Fruit fly (Drosophila melanogaster) whole organism, embryonic: Measurements from ENCODE around the gene Ir87a.

ENCODE experiments used
- Abd-B ChIP-seq: fragments of 200-800 bp; sonication (Bioruptor generic); optimal IDR thresholded peaks from 2 replicates; lab custom pipeline; 2018; ENCODE audit warnings: missing biosample characterization, mild to moderate bottlenecking, missing genetic modification characterization, moderate library complexity
- Antp ChIP-seq: fragments of 200-800 bp; sonication (Bioruptor generic); optimal IDR thresholded peaks from 3 replicates; lab custom pipeline; 2016; ENCODE audit warnings: missing biosample characterization, missing genetic modification characterization
- Atf6 ChIP-seq: fragments of 200-800 bp; sonication (Bioruptor generic); IDR thresholded peaks from 2 replicates; pipeline ENCODE4 v1.3.6; 2022; ENCODE audit warnings: missing biosample characterization, missing genetic modification characterization
- CG11560 ChIP-seq: fragments of 200-800 bp; sonication (Bioruptor generic); IDR thresholded peaks from 3 replicates; pipeline ENCODE4 v1.3.6; 2022; ENCODE audit warnings: missing biosample characterization, missing genetic modification characterization
- CG12391 ChIP-seq: fragments of 200-800 bp; sonication (Bioruptor generic); optimal IDR thresholded peaks from 3 replicates; lab custom pipeline; 2018; ENCODE audit warnings: missing biosample characterization, mild to moderate bottlenecking, missing genetic modification characterization, moderate library complexity
- CG1603 ChIP-seq: fragments of 200-800 bp; sonication (Bioruptor generic); optimal IDR thresholded peaks from 2 replicates; lab custom pipeline; 2019; ENCODE audit warnings: missing biosample characterization, mild to moderate bottlenecking, missing genetic modification characterization, moderate library complexity
- CG1647 ChIP-seq: fragments of 200-800 bp; sonication (Bioruptor generic); optimal IDR thresholded peaks from 3 replicates; lab custom pipeline; 2016; ENCODE audit warnings: missing biosample characterization, missing genetic modification characterization
- CG17361 ChIP-seq: fragments of 200-800 bp; sonication (Bioruptor generic); IDR thresholded peaks from 3 replicates; pipeline ENCODE4 v1.3.6; 2022; ENCODE audit warnings: missing biosample characterization, missing genetic modification characterization
- CG2875 ChIP-seq: fragments of 200-800 bp; sonication (Bioruptor generic); optimal IDR thresholded peaks from 2 replicates; lab custom pipeline; 2017; ENCODE audit warnings: missing biosample characterization, mild to moderate bottlenecking, missing genetic modification characterization, missing genetic modification reagents
- CG32772 ChIP-seq: fragments of 200-800 bp; sonication (Bioruptor generic); IDR thresholded peaks from 2 replicates; pipeline ENCODE4 v1.3.6; 2022; ENCODE audit warnings: missing biosample characterization, missing genetic modification characterization
- CG34422 ChIP-seq: fragments of 200-800 bp; sonication (Bioruptor generic); IDR thresholded peaks from 3 replicates; pipeline ENCODE4 v1.3.6; 2022; ENCODE audit warnings: missing biosample characterization, missing genetic modification characterization
- CG3847 ChIP-seq: fragments of 200-800 bp; sonication (Bioruptor generic); IDR thresholded peaks from 2 replicates; pipeline ENCODE4 v1.3.6; 2022; ENCODE audit warnings: missing biosample characterization, missing genetic modification characterization
- CG4404 ChIP-seq: fragments of 200-800 bp; sonication (Bioruptor generic); IDR thresholded peaks from 2 replicates; pipeline ENCODE4 v1.3.6; 2022; ENCODE audit warnings: missing biosample characterization, missing genetic modification characterization
- CG4424 ChIP-seq: fragments of 200-800 bp; sonication (Bioruptor generic); optimal IDR thresholded peaks from 3 replicates; lab custom pipeline; 2016; ENCODE audit warnings: missing biosample characterization, missing genetic modification characterization
- CG4707 ChIP-seq: fragments of 200-800 bp; sonication (Bioruptor generic); optimal IDR thresholded peaks from 2 replicates; lab custom pipeline; 2018; ENCODE audit warnings: missing biosample characterization, mild to moderate bottlenecking, missing genetic modification characterization, moderate library complexity
- CG6689 ChIP-seq: fragments of 200-800 bp; sonication (Bioruptor generic); IDR thresholded peaks from 2 replicates; pipeline ENCODE4 v1.3.6; 2022; ENCODE audit warnings: missing biosample characterization, missing genetic modification characterization
- CG8290 ChIP-seq, 3 experiments: fragments of 200-800 bp; sonication (Bioruptor generic); optimal IDR thresholded peaks; 2 replicates each; lab custom pipeline; 2016 to 2019; ENCODE audit warnings: missing biosample characterization in 3 of 3, missing genetic modification characterization in 3 of 3, mild to moderate bottlenecking in 2 of 3, moderate library complexity in 1 of 3
- CG8944 ChIP-seq: fragments of 200-800 bp; sonication (Bioruptor generic); optimal IDR thresholded peaks from 3 replicates; lab custom pipeline; 2016; ENCODE audit warnings: missing biosample characterization, missing genetic modification characterization
- Chrac-16 ChIP-seq: fragments of 200-800 bp; sonication (Bioruptor generic); optimal IDR thresholded peaks from 3 replicates; lab custom pipeline; 2016; ENCODE audit warnings: missing biosample characterization, missing genetic modification characterization
- Dip3 ChIP-seq: fragments of 200-800 bp; sonication (Bioruptor generic); optimal IDR thresholded peaks from 3 replicates; lab custom pipeline; 2016; ENCODE audit warnings: missing biosample characterization, missing genetic modification characterization
- HHEX ChIP-seq: fragments of 200-800 bp; sonication (Bioruptor generic); optimal IDR thresholded peaks from 3 replicates; lab custom pipeline; 2017; ENCODE audit warnings: missing biosample characterization, mild to moderate bottlenecking, missing genetic modification characterization, missing genetic modification reagents
- HmgD ChIP-seq: fragments of 200-800 bp; sonication (Bioruptor generic); optimal IDR thresholded peaks from 3 replicates; lab custom pipeline; 2016; ENCODE audit warnings: missing biosample characterization, missing genetic modification characterization
- Hsf ChIP-seq: fragments of 200-800 bp; sonication (Bioruptor generic); optimal IDR thresholded peaks from 3 replicates; lab custom pipeline; 2016; ENCODE audit warnings: missing biosample characterization, missing genetic modification characterization
- MESR4 ChIP-seq: fragments of 200-800 bp; sonication (Bioruptor generic); optimal IDR thresholded peaks from 2 replicates; lab custom pipeline; 2018; ENCODE audit warnings: missing biosample characterization, mild to moderate bottlenecking, missing genetic modification characterization, moderate library complexity
- MTF-1 ChIP-seq: fragments of 200-800 bp; sonication (Bioruptor generic); optimal IDR thresholded peaks from 2 replicates; lab custom pipeline; 2018; ENCODE audit warnings: missing biosample characterization, mild to moderate bottlenecking, missing genetic modification characterization, borderline replicate concordance
- Myb ChIP-seq: fragments of 200-800 bp; sonication (Bioruptor generic); optimal IDR thresholded peaks from 2 replicates; lab custom pipeline; 2016; ENCODE audit warnings: missing biosample characterization, missing genetic modification characterization
- Pdp1 ChIP-seq, 2 experiments: fragments of 200-800 bp; sonication (Bioruptor generic); optimal IDR thresholded peaks; 3 replicates each; lab custom pipeline; 2016; ENCODE audit warnings: missing biosample characterization in 2 of 2, missing genetic modification characterization in 2 of 2, mild to moderate bottlenecking in 1 of 2, moderate library complexity in 1 of 2
- Sox102F ChIP-seq: fragments of 200-800 bp; sonication (Bioruptor generic); optimal IDR thresholded peaks from 2 replicates; lab custom pipeline; 2018; ENCODE audit warnings: missing biosample characterization, mild to moderate bottlenecking, missing genetic modification characterization, moderate library complexity
- az2 ChIP-seq: fragments of 200-800 bp; sonication (Bioruptor generic); optimal IDR thresholded peaks from 3 replicates; lab custom pipeline; 2016; ENCODE audit warnings: missing biosample characterization, missing genetic modification characterization
- bcd ChIP-seq: fragments of 200-800 bp; sonication (Bioruptor generic); optimal IDR thresholded peaks from 2 replicates; lab custom pipeline; 2017; ENCODE audit warnings: missing biosample characterization, mild to moderate bottlenecking, missing genetic modification characterization
- cas ChIP-seq: fragments of 200-800 bp; sonication (Bioruptor generic); IDR thresholded peaks from 2 replicates; pipeline ENCODE4 v1.3.6; 2022; ENCODE audit warnings: missing biosample characterization, missing genetic modification characterization
- ems ChIP-seq: fragments of 200-800 bp; sonication (Bioruptor generic); optimal IDR thresholded peaks from 3 replicates; lab custom pipeline; 2016; ENCODE audit warnings: missing biosample characterization, missing genetic modification characterization
- grau ChIP-seq: fragments of 200-800 bp; optimal IDR thresholded peaks from 3 replicates; lab custom pipeline; 2019; ENCODE audit warnings: missing biosample characterization, mild to moderate bottlenecking, missing genetic modification characterization, moderate library complexity
- ind ChIP-seq: fragments of 200-800 bp; sonication (Bioruptor generic); optimal IDR thresholded peaks from 3 replicates; lab custom pipeline; 2016; ENCODE audit warnings: missing biosample characterization, missing genetic modification characterization
- jigr1 ChIP-seq: fragments of 200-800 bp; sonication (Bioruptor generic); IDR thresholded peaks from 3 replicates; pipeline ENCODE4 v1.3.6; 2022; ENCODE audit warnings: missing biosample characterization, missing genetic modification characterization
- jumu ChIP-seq: fragments of 200-800 bp; sonication (Bioruptor generic); optimal IDR thresholded peaks from 3 replicates; lab custom pipeline; 2016; ENCODE audit warnings: missing biosample characterization, missing genetic modification characterization
- lilli ChIP-seq: fragments of 200-800 bp; sonication (Bioruptor generic); optimal IDR thresholded peaks from 3 replicates; lab custom pipeline; 2016; ENCODE audit warnings: missing biosample characterization, missing genetic modification characterization
- lov ChIP-seq, 2 experiments: fragments of 200-800 bp in 1 of 2; fragments of >200 bp in 1 of 2; sonication (Bioruptor generic) in 1 of 2; IDR thresholded peaks in 1 of 2; optimal IDR thresholded peaks in 1 of 2; 2 replicates in 1 of 2; 3 replicates in 1 of 2; pipeline versions ENCODE4 v1.3.6 to Lab custom; 2017 to 2022; ENCODE audit warnings: missing biosample characterization in 1 of 2, missing genetic modification characterization in 1 of 2
- pan ChIP-seq, 4 experiments: fragments of >200 bp in 3 of 4; fragments of 200-800 bp in 1 of 4; sonication (Bioruptor generic) in 1 of 4; optimal IDR thresholded peaks in 3 of 4; IDR thresholded peaks in 1 of 4; 2 replicates each; pipeline versions ENCODE4 v1.3.6 to Lab custom; 2017 to 2022; ENCODE audit warnings: missing biosample characterization in 2 of 4, missing genetic modification characterization in 2 of 4, mixed read lengths in 1 of 4
- pfk ChIP-seq: fragments of 200-800 bp; sonication (Bioruptor generic); optimal IDR thresholded peaks from 2 replicates; lab custom pipeline; 2018; ENCODE audit warnings: missing biosample characterization, mild to moderate bottlenecking, missing genetic modification characterization, moderate library complexity
- pnt ChIP-seq: fragments of 200-800 bp; sonication (Bioruptor generic); optimal IDR thresholded peaks from 3 replicates; lab custom pipeline; 2016; ENCODE audit warnings: missing biosample characterization, missing genetic modification characterization
- sens ChIP-seq: fragments of 200-800 bp; sonication (Bioruptor generic); peaks from one replicate; lab custom pipeline; 2016; ENCODE audit warnings: missing biosample characterization, missing genetic modification characterization
- sisA ChIP-seq: fragments of 200-800 bp; sonication (Bioruptor generic); IDR thresholded peaks from 2 replicates; pipeline ENCODE4 v1.3.6; 2022; ENCODE audit warnings: missing biosample characterization, missing genetic modification characterization
- tgo ChIP-seq: fragments of 200-800 bp; sonication (Bioruptor generic); IDR thresholded peaks from 3 replicates; pipeline ENCODE4 v1.3.6; 2022; ENCODE audit warnings: missing biosample characterization, missing genetic modification characterization
- tio ChIP-seq: fragments of 200-800 bp; sonication (Bioruptor generic); optimal IDR thresholded peaks from 2 replicates; lab custom pipeline; 2017; ENCODE audit warnings: missing biosample characterization, missing genetic modification characterization, inconsistent platforms
- twi ChIP-seq: fragments of 200-800 bp; optimal IDR thresholded peaks from 2 replicates; lab custom pipeline; 2019; ENCODE audit warnings: missing biosample characterization, mild to moderate bottlenecking, missing genetic modification characterization, moderate library complexity
- unc-4 ChIP-seq: fragments of 200-800 bp; sonication (Bioruptor generic); IDR thresholded peaks from 2 replicates; pipeline ENCODE4 v1.3.6; 2022; ENCODE audit warnings: missing biosample characterization, missing genetic modification characterization; ENCODE audit not compliant: partially characterized antibody
- vvl ChIP-seq: fragments of 200-800 bp; sonication (Bioruptor generic); IDR thresholded peaks from 2 replicates; pipeline ENCODE4 v1.3.6; 2022; ENCODE audit warnings: missing biosample characterization, missing genetic modification characterization
- yki ChIP-seq: fragments of >200 bp; optimal IDR thresholded peaks from 3 replicates; lab custom pipeline; 2018
- zen ChIP-seq: fragments of 200-800 bp; sonication (Bioruptor generic); optimal IDR thresholded peaks from 3 replicates; lab custom pipeline; 2018; ENCODE audit warnings: missing biosample characterization, mild to moderate bottlenecking, missing genetic modification characterization, moderate library complexity

Gene Ir87a

dm6 chr3R:13469246-13469645 lies 49.2 kb downstream of the Ir87a start:
- TF ChIP-seq pnt (GFP tag; lab: Kevin White, UChicago) (peak; percentile 32), lov (optimal IDR thresholded peaks at IDR 0.05; lab: Kevin White, UChicago) (no peak), lov (GFP tag; IDR thresholded peaks at IDR 0.05; lab: Robert Waterston, UW) (no peak), Abd-B (peak; percentile 12), grau (peak; percentile 37), CG1603 (tag; lab: Kevin White, UChicago) (peak; percentile 61), lilli (peak; percentile 14), HmgD (GFP tag; lab: Kevin White, UChicago) (no peak), ems (GFP tag; lab: Kevin White, UChicago) (peak; percentile 0), Atf6 (GFP tag; lab: Robert Waterston, UW) (no peak), Myb (GFP tag; lab: Kevin White, UChicago) (no peak), pan (optimal IDR thresholded peaks at IDR 0.05; lab: Kevin White, UChicago) (no peak), pan (GFP tag; optimal IDR thresholded peaks at IDR 0.05 in 1 of 2, IDR thresholded peaks at IDR 0.05 in 1 of 2) (peak in 1 of 2 experiments; percentile 34), tgo (GFP tag; lab: Robert Waterston, UW) (0 out of 3 replicates have a peak, but pooled peaks have one; percentile 22), Hsf (GFP tag; lab: Kevin White, UChicago) (peak; percentile 8), HHEX (GFP tag; lab: Kevin White, UChicago) (no peak), Sox102F (GFP tag; lab: Kevin White, UChicago) (peak; percentile 40), az2 (GFP tag; lab: Kevin White, UChicago) (peak; percentile 32), pfk (GFP tag; lab: Kevin White, UChicago) (no peak), CG2875 (GFP tag; lab: Kevin White, UChicago) (peak; percentile 3), ind (GFP tag; lab: Kevin White, UChicago) (peak; percentile 34), Dip3 (GFP tag; lab: Kevin White, UChicago) (no peak), CG8290 (GFP tag; optimal IDR thresholded peaks at IDR 0.05; lab: Kevin White, UChicago) (no peak), CG8290 (tag; optimal IDR thresholded peaks at IDR 0.05; lab: Kevin White, UChicago) (no peak), MTF-1 (no peak), zen (tag; lab: Kevin White, UChicago) (peak; percentile 35), sisA (GFP tag; lab: Robert Waterston, UW) (no peak), CG1647 (GFP tag; lab: Kevin White, UChicago) (no peak), CG17361 (GFP tag; lab: Robert Waterston, UW) (peak; percentile 36; the same call in 1 of the 3 replicates), twi (tag; lab: Kevin White, UChicago) (peak; percentile 19), Chrac-16 (GFP tag; lab: Kevin White, UChicago) (peak; percentile 18), Antp (GFP tag; lab: Kevin White, UChicago) (peak; percentile 41), CG4424 (GFP tag; lab: Kevin White, UChicago) (peak; percentile 54), vvl (GFP tag; lab: Robert Waterston, UW) (0 out of 2 replicates have a peak, but pooled peaks have one; percentile 41), cas (GFP tag; lab: Robert Waterston, UW) (no peak), Pdp1 (GFP tag; optimal IDR thresholded peaks at IDR 0.05; lab: Kevin White, UChicago) (peak in 1 of 2 experiments; percentile 42), CG34422 (peak; percentile 36; the same call in 1 of the 3 replicates), CG8944 (GFP tag; lab: Kevin White, UChicago) (peak; percentile 22), yki (no peak), sens (peak; percentile 93), CG4707 (GFP tag; lab: Kevin White, UChicago) (no peak), tio (no peak), CG3847 (GFP tag; lab: Robert Waterston, UW) (0 out of 2 replicates have a peak, but pooled peaks have one; percentile 24), jigr1 (GFP tag; lab: Robert Waterston, UW) (0 out of 3 replicates have a peak, but pooled peaks have one; percentile 7), CG6689 (GFP tag; lab: Robert Waterston, UW) (peak; percentile 49), CG32772 (GFP tag; lab: Robert Waterston, UW) (peak; percentile 58), MESR4 (GFP tag; lab: Kevin White, UChicago) (no peak), CG12391 (peak; percentile 46), bcd (GFP tag; lab: Kevin White, UChicago) (no peak), jumu (GFP tag; lab: Kevin White, UChicago) (peak; percentile 39), unc-4 (GFP tag; lab: Robert Waterston, UW) (no peak), CG11560 (0 out of 3 replicates have a peak, but pooled peaks have one; percentile 37), CG4404 (GFP tag; lab: Robert Waterston, UW) (peak; percentile 46; the same call in 1 of the 2 replicates)
